Worm (Caenorhabditis elegans) whole organism, L2 larva: ENCODE data around the gene his-72.

ENCODE experiments used
- C34F6.9 ChIP-seq: fragments of 150-350 bp; optimal IDR thresholded peaks from 2 replicates; lab custom pipeline; 2014; ENCODE audit warnings: missing biosample characterization, missing genetic modification characterization
- F13H6.1 ChIP-seq: sonication (generic microtip); optimal IDR thresholded peaks from 2 replicates; lab custom pipeline; 2016; ENCODE audit warnings: missing genetic modification characterization, missing compliant biosample characterization
- R02D3.7 ChIP-seq: fragments of 150-350 bp; optimal IDR thresholded peaks from 2 replicates; lab custom pipeline; 2014; ENCODE audit warnings: missing biosample characterization, missing genetic modification characterization
- Y55F3AM.14 ChIP-seq: fragments of 200-800 bp; sonication (Bioruptor generic); optimal IDR thresholded peaks from 2 replicates; lab custom pipeline; 2018; ENCODE audit warnings: mild to moderate bottlenecking, missing genetic modification characterization, missing compliant biosample characterization
- ZK546.5 ChIP-seq: sonication (generic microtip); optimal IDR thresholded peaks from 2 replicates; lab custom pipeline; 2017; ENCODE audit warnings: missing biosample characterization, missing genetic modification characterization
- alr-1 ChIP-seq: fragments of 150-350 bp; optimal IDR thresholded peaks from 2 replicates; lab custom pipeline; 2014; ENCODE audit warnings: missing biosample characterization, missing genetic modification characterization
- aly-2 ChIP-seq: fragments of 150-350 bp; optimal IDR thresholded peaks from 2 replicates; lab custom pipeline; 2014; ENCODE audit warnings: missing biosample characterization, missing genetic modification characterization
- ama-1 ChIP-seq: fragments of 150-350 bp; optimal IDR thresholded peaks from 2 replicates; lab custom pipeline; 2018; ENCODE audit warnings: inconsistent platforms
- ceh-16 ChIP-seq: fragments of 150-350 bp; optimal IDR thresholded peaks from 2 replicates; lab custom pipeline; 2014; ENCODE audit warnings: missing biosample characterization, missing genetic modification characterization
- ceh-82 ChIP-seq: fragments of 150-350 bp; optimal IDR thresholded peaks from 2 replicates; lab custom pipeline; 2014; ENCODE audit warnings: missing biosample characterization, missing genetic modification characterization
- crh-2 ChIP-seq: sonication (generic microtip); optimal IDR thresholded peaks from 2 replicates; lab custom pipeline; 2017; ENCODE audit warnings: missing biosample characterization, missing genetic modification characterization
- dmd-4 ChIP-seq: sonication (generic microtip); optimal IDR thresholded peaks from 2 replicates; lab custom pipeline; 2017; ENCODE audit warnings: missing biosample characterization, missing genetic modification characterization
- elt-1 ChIP-seq: fragments of 150-350 bp; optimal IDR thresholded peaks from 2 replicates; lab custom pipeline; 2014; ENCODE audit warnings: missing biosample characterization, missing genetic modification characterization
- elt-3 ChIP-seq: sonication (generic microtip); optimal IDR thresholded peaks from 2 replicates; lab custom pipeline; 2017; ENCODE audit warnings: missing biosample characterization, missing genetic modification characterization
- fos-1 ChIP-seq: fragments of 150-350 bp; optimal IDR thresholded peaks from 2 replicates; lab custom pipeline; 2014; ENCODE audit warnings: missing biosample characterization, missing genetic modification characterization
- gmeb-1 ChIP-seq: fragments of 150-350 bp; optimal IDR thresholded peaks from 2 replicates; lab custom pipeline; 2014; ENCODE audit warnings: missing biosample characterization, missing genetic modification characterization
- lin-13 ChIP-seq: fragments of 150-350 bp; optimal IDR thresholded peaks from 2 replicates; lab custom pipeline; 2014; ENCODE audit warnings: missing biosample characterization, missing genetic modification reagents, missing genetic modification characterization
- lsy-2 ChIP-seq, 2 experiments: fragments of 150-350 bp in 1 of 2; sonication (generic microtip) in 1 of 2; optimal IDR thresholded peaks; 2 replicates each; lab custom pipeline; 2014 to 2017; ENCODE audit warnings: missing biosample characterization in 2 of 2, missing genetic modification characterization in 2 of 2
- mab-5 ChIP-seq: fragments of 150-350 bp; optimal IDR thresholded peaks from 2 replicates; lab custom pipeline; 2014; ENCODE audit warnings: missing biosample characterization, missing genetic modification characterization
- mbf-1 ChIP-seq: sonication (generic microtip); optimal IDR thresholded peaks from 2 replicates; lab custom pipeline; 2017; ENCODE audit warnings: missing biosample characterization, missing genetic modification characterization
- mdl-1 ChIP-seq, 2 experiments: fragments of 150-350 bp in 1 of 2; sonication (generic microtip) in 1 of 2; optimal IDR thresholded peaks; 2 replicates each; lab custom pipeline; 2017; ENCODE audit warnings: missing biosample characterization in 2 of 2, missing genetic modification characterization in 2 of 2
- nhr-10 ChIP-seq: sonication (generic microtip); optimal IDR thresholded peaks from 2 replicates; lab custom pipeline; 2017; ENCODE audit warnings: missing biosample characterization, missing genetic modification characterization
- nhr-11 ChIP-seq: fragments of 150-350 bp; optimal IDR thresholded peaks from 2 replicates; lab custom pipeline; 2014; ENCODE audit warnings: missing biosample characterization, missing genetic modification characterization
- nhr-12 ChIP-seq: fragments of 150-350 bp; optimal IDR thresholded peaks from 2 replicates; lab custom pipeline; 2014; ENCODE audit warnings: missing biosample characterization, missing genetic modification characterization
- nhr-129 ChIP-seq: fragments of 150-350 bp; optimal IDR thresholded peaks from 2 replicates; lab custom pipeline; 2014; ENCODE audit warnings: missing biosample characterization, missing genetic modification characterization
- nhr-21 ChIP-seq: fragments of 150-350 bp; optimal IDR thresholded peaks from 2 replicates; lab custom pipeline; 2014; ENCODE audit warnings: missing biosample characterization, missing genetic modification characterization
- nhr-237 ChIP-seq: fragments of 150-350 bp; optimal IDR thresholded peaks from 2 replicates; lab custom pipeline; 2014; ENCODE audit warnings: missing biosample characterization, missing genetic modification characterization
- nhr-6 ChIP-seq: fragments of 150-350 bp; optimal IDR thresholded peaks from 2 replicates; lab custom pipeline; 2014; ENCODE audit warnings: missing biosample characterization, missing genetic modification characterization
- nhr-77 ChIP-seq: fragments of 150-350 bp; optimal IDR thresholded peaks from 2 replicates; lab custom pipeline; 2014; ENCODE audit warnings: missing biosample characterization, missing genetic modification characterization
- peb-1 ChIP-seq: fragments of 150-350 bp; optimal IDR thresholded peaks from 2 replicates; lab custom pipeline; 2014; ENCODE audit warnings: missing biosample characterization, missing genetic modification characterization
- skn-1 ChIP-seq: sonication (generic microtip); optimal IDR thresholded peaks from 2 replicates; lab custom pipeline; 2017; ENCODE audit warnings: missing biosample characterization, missing genetic modification characterization
- sma-3 ChIP-seq: sonication (generic microtip); optimal IDR thresholded peaks from 2 replicates; lab custom pipeline; 2016; ENCODE audit warnings: missing genetic modification reagents, missing genetic modification characterization, missing compliant biosample characterization
- sma-9 ChIP-seq, 2 experiments: fragments of 150-350 bp in 1 of 2; sonication (generic microtip) in 1 of 2; optimal IDR thresholded peaks; 2 replicates each; lab custom pipeline; 2014 to 2016; ENCODE audit warnings: missing genetic modification characterization in 2 of 2, mild to moderate bottlenecking in 1 of 2, missing biosample characterization in 1 of 2, missing compliant biosample characterization in 1 of 2, missing genetic modification reagents in 1 of 2, moderate library complexity in 1 of 2
- snpc-4 ChIP-seq: fragments of 150-350 bp; optimal IDR thresholded peaks from 2 replicates; lab custom pipeline; 2014; ENCODE audit warnings: missing biosample characterization, missing genetic modification characterization
- unc-39 ChIP-seq: fragments of 150-350 bp; optimal IDR thresholded peaks from 2 replicates; lab custom pipeline; 2014; ENCODE audit warnings: missing biosample characterization, missing genetic modification characterization
- unc-62 ChIP-seq: fragments of 150-350 bp; optimal IDR thresholded peaks from 2 replicates; lab custom pipeline; 2014; ENCODE audit warnings: missing biosample characterization, missing genetic modification reagents, missing genetic modification characterization
- zag-1 ChIP-seq: fragments of 150-350 bp; optimal IDR thresholded peaks from 2 replicates; lab custom pipeline; 2014; ENCODE audit warnings: missing biosample characterization, missing genetic modification characterization
- ztf-1 ChIP-seq: fragments of 200-800 bp; sonication (Bioruptor generic); conservative IDR thresholded peaks from 2 replicates; pipeline ENCODE4 v1.3.6; 2022; ENCODE audit warnings: missing genetic modification characterization, missing compliant biosample characterization
- ztf-11 ChIP-seq: sonication (generic microtip); optimal IDR thresholded peaks from 2 replicates; lab custom pipeline; 2017; ENCODE audit warnings: missing biosample characterization, missing genetic modification characterization
- ztf-4 ChIP-seq: fragments of 150-350 bp; optimal IDR thresholded peaks from 2 replicates; lab custom pipeline; 2014; ENCODE audit warnings: missing biosample characterization, missing genetic modification characterization

Gene his-72

ce11 chrIII:12325284-12325683 lies 43.6 kb downstream of the his-72 start (continued):
- TF ChIP-seq sma-3 (GFP tag; lab: Kevin White, UChicago) (peak; percentile 0), R02D3.7 (tag; lab: Kevin White, UChicago) (no peak), ztf-4 (tag; lab: Kevin White, UChicago) (no peak), skn-1 (tag; lab: Kevin White, UChicago) (no peak), mab-5 (tag; lab: Kevin White, UChicago) (no peak), unc-39 (tag; lab: Kevin White, UChicago) (no peak), gmeb-1 (peak; percentile 49), Y55F3AM.14 (GFP tag; lab: Kevin White, UChicago) (no peak), mbf-1 (tag; lab: Kevin White, UChicago) (no peak), alr-1 (tag; lab: Kevin White, UChicago) (no peak), ceh-82 (tag; lab: Kevin White, UChicago) (no peak), nhr-11 (tag; lab: Kevin White, UChicago) (no peak), fos-1 (tag; lab: Kevin White, UChicago) (peak; percentile 90), C34F6.9 (tag; lab: Kevin White, UChicago) (no peak), lin-13 (no peak), nhr-21 (tag; lab: Kevin White, UChicago) (no peak), aly-2 (tag; lab: Kevin White, UChicago) (no peak), F13H6.1 (peak; percentile 25), elt-3 (tag; lab: Kevin White, UChicago) (no peak), dmd-4 (tag; lab: Kevin White, UChicago) (no peak), nhr-237 (tag; lab: Kevin White, UChicago) (no peak), unc-62 (GFP tag; lab: Kevin White, UChicago) (no peak), mdl-1 (tag; optimal IDR thresholded peaks at IDR 0.05; lab: Kevin White, UChicago) (no peak), ceh-16 (no peak), snpc-4 (no peak), nhr-12 (no peak)
- TF ChIP-seq, all 48 proteins: peak for 7

ce11 chrIII:12318794-12319193 lies 50.1 kb downstream of the his-72 start, which contains the start of gene Y75B8A.28:
Gene Y75B8A.28 (plus strand): TSS chrIII:12319089.
- TF ChIP-seq nhr-12 (no peak), snpc-4 (no peak), gmeb-1 (no peak), nhr-77 (no peak), nhr-237 (tag; lab: Kevin White, UChicago) (no peak), nhr-6 (tag; lab: Kevin White, UChicago) (no peak), ceh-82 (tag; lab: Kevin White, UChicago) (no peak), skn-1 (tag; lab: Kevin White, UChicago) (peak; percentile 20), dmd-4 (tag; lab: Kevin White, UChicago) (no peak), nhr-129 (no peak), crh-2 (tag; lab: Kevin White, UChicago) (peak; percentile 26), sma-3 (GFP tag; lab: Kevin White, UChicago) (no peak), unc-62 (GFP tag; lab: Kevin White, UChicago) (no peak), zag-1 (tag; lab: Kevin White, UChicago) (no peak), mab-5 (tag; lab: Kevin White, UChicago) (no peak), peb-1 (no peak), ama-1 (lab: Kevin White, UChicago) (no peak), F13H6.1 (peak; percentile 6), sma-9 (GFP tag; optimal IDR thresholded peaks at IDR 0.05; lab: Kevin White, UChicago) (peak; percentile 56), sma-9 (tag; optimal IDR thresholded peaks at IDR 0.05; lab: Kevin White, UChicago) (no peak), ceh-16 (no peak), ztf-11 (tag; lab: Kevin White, UChicago) (no peak), elt-1 (tag; lab: Kevin White, UChicago) (no peak), lin-13 (no peak), fos-1 (tag; lab: Kevin White, UChicago) (peak; percentile 100)

ce11 chrIII:12317492-12317891 lies 51.4 kb downstream of the his-72 start:
- TF ChIP-seq gmeb-1 = no peak
- TF ChIP-seq F13H6.1 = no peak
- no peak for TF ChIP-seq elt-1 (tag; lab: Kevin White, UChicago)
- TF ChIP-seq nhr-237 (tag; lab: Kevin White, UChicago) = no peak
- no peak for TF ChIP-seq nhr-10 (tag; lab: Kevin White, UChicago)
- TF ChIP-seq ZK546.5 (tag; lab: Kevin White, UChicago) = no peak
- TF ChIP-seq alr-1 (tag; lab: Kevin White, UChicago) = no peak
- TF ChIP-seq nhr-6 (tag; lab: Kevin White, UChicago) = no peak
- no peak for TF ChIP-seq sma-3 (GFP tag; lab: Kevin White, UChicago)
- no peak for TF ChIP-seq zag-1 (tag; lab: Kevin White, UChicago)
- TF ChIP-seq ztf-1 (GFP tag; lab: Robert Waterston, UW) = no peak
- TF ChIP-seq skn-1 (tag; lab: Kevin White, UChicago) = peak; percentile 26
- peak; percentile 99 for TF ChIP-seq fos-1 (tag; lab: Kevin White, UChicago)
- peak; percentile 59 for TF ChIP-seq sma-9 (GFP tag; optimal IDR thresholded peaks at IDR 0.05; lab: Kevin White, UChicago)
- no peak for TF ChIP-seq sma-9 (tag; optimal IDR thresholded peaks at IDR 0.05; lab: Kevin White, UChicago)
- TF ChIP-seq lsy-2 (tag; optimal IDR thresholded peaks at IDR 0.05; lab: Kevin White, UChicago) = no peak
- TF ChIP-seq nhr-12 = no peak
- no peak for TF ChIP-seq mab-5 (tag; lab: Kevin White, UChicago)
- TF ChIP-seq C34F6.9 (tag; lab: Kevin White, UChicago) = no peak
- no peak for TF ChIP-seq crh-2 (tag; lab: Kevin White, UChicago)
